Fruit fly (Drosophila melanogaster): ENCODE data around the gene CG11714.
A peak's percentile ranks its signal among the peaks of the same experiment; 100 is the strongest.

Gene CG11714

dm6 chr3L:11554338-11554737 lies 31.8 kb upstream of the CG11714 start (continued):
- TF ChIP-seq CG14860 (GFP tag; IDR thresholded peaks at IDR 0.05; ENCODE audit: partially characterized antibody) (no peak), seq (GFP tag; IDR thresholded peaks at IDR 0.05) (peak; percentile 51; the same call in 1 of the 2 replicates), Xbp1 (GFP tag; optimal IDR thresholded peaks at IDR 0.05) (peak; percentile 85), gt (GFP tag; IDR thresholded peaks at IDR 0.05) (no peak), CG17912 (GFP tag; optimal IDR thresholded peaks at IDR 0.05) (no peak), zfh2 (GFP tag; optimal IDR thresholded peaks at IDR 0.05) (no peak), trh (GFP tag; optimal IDR thresholded peaks at IDR 0.05) (peak; percentile 15), CG2116 (GFP tag; optimal IDR thresholded peaks at IDR 0.05) (peak; percentile 55), fd64A (GFP tag; optimal IDR thresholded peaks at IDR 0.05) (peak; percentile 74), Neu2 (GFP tag; optimal IDR thresholded peaks at IDR 0.05; ENCODE audit: borderline replicate concordance) (no peak), PHDP (tag; optimal IDR thresholded peaks at IDR 0.05) (peak; percentile 78), CG2678 (tag; optimal IDR thresholded peaks at IDR 0.05) (peak; percentile 82), dm (GFP tag; optimal IDR thresholded peaks at IDR 0.05) (peak; percentile 70), CG8089 (GFP tag; optimal IDR thresholded peaks at IDR 0.05) (peak; percentile 59), ATbp (GFP tag; optimal IDR thresholded peaks at IDR 0.05) (peak; percentile 68), NK7.1 (GFP tag; optimal IDR thresholded peaks at IDR 0.05) (no peak), Ptx1 (GFP tag; IDR thresholded peaks at IDR 0.05) (peak; percentile 74), chn (GFP tag; optimal IDR thresholded peaks at IDR 0.05) (peak; percentile 88), ftz-f1 (GFP tag; optimal IDR thresholded peaks at IDR 0.05) (no peak), sim (GFP tag; IDR thresholded peaks at IDR 0.05) (peak; percentile 91), gfzf (GFP tag; optimal IDR thresholded peaks at IDR 0.05) (no peak), gem (tag; optimal IDR thresholded peaks at IDR 0.05) (peak; percentile 93), tll (GFP tag; optimal IDR thresholded peaks at IDR 0.05) (peak in 1 of 2 experiments; percentile 53), CG2120 (GFP tag; optimal IDR thresholded peaks at IDR 0.05) (peak; percentile 53), psq (GFP tag; optimal IDR thresholded peaks at IDR 0.05) (peak; percentile 76), Mad (GFP tag; optimal IDR thresholded peaks at IDR 0.05) (peak; percentile 81), CG11696 (GFP tag; IDR thresholded peaks at IDR 0.05) (peak; percentile 67), Camta (GFP tag; optimal IDR thresholded peaks at IDR 0.05) (peak; percentile 82), dmrt11E (tag; optimal IDR thresholded peaks at IDR 0.05) (peak; percentile 97), Drgx (GFP tag; IDR thresholded peaks at IDR 0.05) (peak; percentile 69), CG32767 (GFP tag; IDR thresholded peaks at IDR 0.05) (peak; percentile 61; the same call in 1 of the 2 replicates), p53 (GFP tag; optimal IDR thresholded peaks at IDR 0.05) (peak; percentile 9), h (optimal IDR thresholded peaks at IDR 0.05) (no peak), CG15601 (tag; optimal IDR thresholded peaks at IDR 0.05) (peak; percentile 91), wdn (GFP tag; IDR thresholded peaks at IDR 0.05) (no peak), CG4282 (GFP tag; optimal IDR thresholded peaks at IDR 0.05) (no peak), Abd-B (GFP tag; optimal IDR thresholded peaks at IDR 0.05) (peak; percentile 84), CG13123 (GFP tag; optimal IDR thresholded peaks at IDR 0.05) (peak; percentile 48), z (GFP tag; IDR thresholded peaks at IDR 0.05) (0 out of 3 replicates have a peak, but pooled peaks have one; percentile 5), Meics (GFP tag; optimal IDR thresholded peaks at IDR 0.05) (peak; percentile 51), shn (GFP tag; optimal IDR thresholded peaks at IDR 0.05) (peak; percentile 54), CG11723 (GFP tag; optimal IDR thresholded peaks at IDR 0.05) (peak; percentile 70), CG14965 (GFP tag; optimal IDR thresholded peaks at IDR 0.05; ENCODE audit: borderline replicate concordance) (peak; percentile 46), jumu (GFP tag; optimal IDR thresholded peaks at IDR 0.05) (peak; percentile 66), NFAT (GFP tag; IDR thresholded peaks at IDR 0.05) (no peak), CG8388 (GFP tag; optimal IDR thresholded peaks at IDR 0.05) (peak; percentile 57), CG6175 (GFP tag; IDR thresholded peaks at IDR 0.05) (no peak), CG15479 (GFP tag; optimal IDR thresholded peaks at IDR 0.05) (peak; percentile 55), onecut (GFP tag; IDR thresholded peaks at IDR 0.05) (peak; percentile 79), repo (GFP tag; optimal IDR thresholded peaks at IDR 0.05) (peak; percentile 65), hth (optimal IDR thresholded peaks at IDR 0.05) (no peak), knrl (GFP tag; IDR thresholded peaks at IDR 0.05; ENCODE audit: partially characterized antibody) (no peak)
